Fruit fly (Drosophila melanogaster) whole organism, pupa: ENCODE data around the gene CG11050.

Experiments used
- CG10348 ChIP-seq: fragments of 200-800 bp; sonication (Bioruptor generic); IDR thresholded peaks from 2 replicates; pipeline ENCODE4 v1.3.6; 2022; ENCODE audit warnings: missing biosample characterization, missing genetic modification characterization
- CG12605 ChIP-seq: fragments of 200-800 bp; sonication (Bioruptor generic); IDR thresholded peaks from 2 replicates; pipeline ENCODE4 v1.3.6; 2022; ENCODE audit warnings: missing biosample characterization, missing genetic modification characterization
- CG13204 ChIP-seq: fragments of 200-800 bp; sonication (Bioruptor generic); optimal IDR thresholded peaks from 2 replicates; lab custom pipeline; 2018; ENCODE audit warnings: missing biosample characterization, mild to moderate bottlenecking, missing genetic modification characterization, moderate library complexity
- CG14655 ChIP-seq: fragments of 200-800 bp; sonication (Bioruptor generic); optimal IDR thresholded peaks from 3 replicates; lab custom pipeline; 2017; ENCODE audit warnings: mild to moderate bottlenecking, missing biosample characterization, missing genetic modification reagents, missing genetic modification characterization
- CG15710 ChIP-seq: fragments of 200-800 bp; sonication (Bioruptor generic); optimal IDR thresholded peaks from 2 replicates; lab custom pipeline; 2018; ENCODE audit warnings: missing biosample characterization, mild to moderate bottlenecking, missing genetic modification characterization, moderate library complexity
- CG17806 ChIP-seq: fragments of 200-800 bp; sonication (Bioruptor generic); optimal IDR thresholded peaks from 2 replicates; lab custom pipeline; 2018; ENCODE audit warnings: missing biosample characterization, mild to moderate bottlenecking, missing genetic modification characterization, moderate library complexity
- CG32121 ChIP-seq: fragments of 200-800 bp; sonication (Bioruptor generic); IDR thresholded peaks from 2 replicates; pipeline ENCODE4 v1.3.6; 2022; ENCODE audit warnings: missing biosample characterization, missing genetic modification characterization
- CG34367 ChIP-seq: fragments of 200-800 bp; sonication (Bioruptor generic); optimal IDR thresholded peaks from 2 replicates; lab custom pipeline; 2018; ENCODE audit warnings: missing biosample characterization, mild to moderate bottlenecking, missing genetic modification characterization
- CG4496 ChIP-seq: fragments of 200-800 bp; sonication (Bioruptor generic); IDR thresholded peaks from 3 replicates; pipeline ENCODE4 v1.3.6; 2022; ENCODE audit warnings: missing biosample characterization, missing genetic modification characterization
- CG8159 ChIP-seq: fragments of 200-800 bp; sonication (Bioruptor generic); optimal IDR thresholded peaks from 3 replicates; lab custom pipeline; 2018; ENCODE audit warnings: missing biosample characterization, mild to moderate bottlenecking, missing genetic modification characterization, moderate library complexity
- CG8301 ChIP-seq: fragments of 200-800 bp; sonication (Bioruptor generic); optimal IDR thresholded peaks from 2 replicates; lab custom pipeline; 2018; ENCODE audit warnings: missing biosample characterization, mild to moderate bottlenecking, missing genetic modification characterization
- CG9948 ChIP-seq: fragments of 200-800 bp; sonication (Bioruptor generic); optimal IDR thresholded peaks from 2 replicates; lab custom pipeline; 2018; ENCODE audit warnings: missing biosample characterization, mild to moderate bottlenecking, missing genetic modification characterization, moderate library complexity
- D1 ChIP-seq: fragments of 200-800 bp; sonication (Bioruptor generic); optimal IDR thresholded peaks from 2 replicates; lab custom pipeline; 2018; ENCODE audit warnings: missing biosample characterization, mild to moderate bottlenecking, missing genetic modification characterization, moderate library complexity
- EcR ChIP-seq: fragments of 200-800 bp; sonication (Bioruptor generic); optimal IDR thresholded peaks from 3 replicates; lab custom pipeline; 2019; ENCODE audit warnings: missing biosample characterization, missing genetic modification characterization, mild to moderate bottlenecking, moderate library complexity, missing genetic modification reagents
- Ets98B ChIP-seq: fragments of 200-800 bp; sonication (Bioruptor generic); IDR thresholded peaks from 2 replicates; pipeline ENCODE4 v1.3.6; 2022; ENCODE audit warnings: missing biosample characterization, missing genetic modification characterization
- Pif1A ChIP-seq: fragments of 200-800 bp; sonication (Bioruptor generic); optimal IDR thresholded peaks from 3 replicates; lab custom pipeline; 2016; ENCODE audit warnings: missing biosample characterization, missing genetic modification characterization
- Pif1B ChIP-seq: fragments of 200-800 bp; sonication (Bioruptor generic); optimal IDR thresholded peaks from 3 replicates; lab custom pipeline; 2016; ENCODE audit warnings: missing biosample characterization, missing genetic modification characterization
- Snoo ChIP-seq: fragments of 200-800 bp; sonication (Bioruptor generic); optimal IDR thresholded peaks from 3 replicates; lab custom pipeline; 2017; ENCODE audit warnings: missing biosample characterization, mild to moderate bottlenecking, missing genetic modification characterization, inconsistent platforms
- fd96Ca ChIP-seq: fragments of 200-800 bp; sonication (Bioruptor generic); IDR thresholded peaks from 3 replicates; pipeline ENCODE4 v1.3.6; 2022; ENCODE audit warnings: missing biosample characterization, missing genetic modification characterization
- gl ChIP-seq: fragments of 200-800 bp; sonication (Bioruptor generic); optimal IDR thresholded peaks from 2 replicates; lab custom pipeline; 2018; ENCODE audit warnings: missing biosample characterization, mild to moderate bottlenecking, missing genetic modification characterization
- rn ChIP-seq: fragments of 200-800 bp; sonication (Bioruptor generic); IDR thresholded peaks from 2 replicates; pipeline ENCODE4 v1.3.6; 2022; ENCODE audit warnings: missing biosample characterization, missing genetic modification characterization

The CG11050 gene

dm6 chr2L:6643218-6643756 lies 32.5 kb downstream of the CG11050 start:
- TF ChIP-seq CG13204 (GFP tag; lab: Kevin White, UChicago), result no peak
- TF ChIP-seq CG34367 (tag; lab: Kevin White, UChicago), result no peak
- TF ChIP-seq Pif1A (GFP tag; lab: Kevin White, UChicago), result no peak
- TF ChIP-seq CG12605 (GFP tag; lab: Robert Waterston, UW), result no peak
- no peak for TF ChIP-seq CG8301 (tag; lab: Kevin White, UChicago)
- TF ChIP-seq Snoo (tag; lab: Kevin White, UChicago), result no peak
- no peak for TF ChIP-seq CG15710 (tag; lab: Kevin White, UChicago)
- TF ChIP-seq Ets98B, result no peak

dm6 chr2L:6644421-6645059 lies 33.7 kb downstream of the CG11050 start:
- TF ChIP-seq Pif1A (GFP tag; lab: Kevin White, UChicago) (no peak), CG9948 (tag; lab: Kevin White, UChicago) (no peak), CG17806 (tag; lab: Kevin White, UChicago) (no peak), CG14655 (GFP tag; lab: Kevin White, UChicago) (no peak), CG8159 (tag; lab: Kevin White, UChicago) (no peak), CG13204 (GFP tag; lab: Kevin White, UChicago) (no peak), EcR (GFP tag; lab: Kevin White, UChicago) (peak; percentile 28), fd96Ca (GFP tag; lab: Robert Waterston, UW) (0 out of 3 replicates have a peak, but pooled peaks have one; percentile 38), CG34367 (tag; lab: Kevin White, UChicago) (no peak), gl (tag; lab: Kevin White, UChicago) (peak; percentile 58), CG4496 (GFP tag; lab: Robert Waterston, UW) (peak; percentile 34; the same call in 1 of the 3 replicates), CG15710 (tag; lab: Kevin White, UChicago) (no peak), Ets98B (no peak), Snoo (tag; lab: Kevin White, UChicago) (no peak), CG12605 (GFP tag; lab: Robert Waterston, UW) (0 out of 2 replicates have a peak, but pooled peaks have one; percentile 11), D1 (tag; lab: Kevin White, UChicago) (no peak), CG32121 (GFP tag; lab: Robert Waterston, UW) (no peak), CG8301 (tag; lab: Kevin White, UChicago) (no peak), Pif1B (GFP tag; lab: Kevin White, UChicago) (peak; percentile 17), CG10348 (no peak), rn (GFP tag; lab: Robert Waterston, UW) (no peak)

dm6 chr2L:6647103-6647711 lies 36.4 kb downstream of the CG11050 start:
- peak; percentile 82 for TF ChIP-seq gl (tag; lab: Kevin White, UChicago)
- peak; percentile 96 for TF ChIP-seq CG12605 (GFP tag; lab: Robert Waterston, UW)
- TF ChIP-seq CG13204 (GFP tag; lab: Kevin White, UChicago), result peak; percentile 73
- TF ChIP-seq CG14655 (GFP tag; lab: Kevin White, UChicago), result peak; percentile 95
- TF ChIP-seq CG34367 (tag; lab: Kevin White, UChicago), result peak; percentile 82
- TF ChIP-seq Pif1B (GFP tag; lab: Kevin White, UChicago), result peak; percentile 94
- peak; percentile 91 for TF ChIP-seq CG9948 (tag; lab: Kevin White, UChicago)
- peak; percentile 98 for TF ChIP-seq CG4496 (GFP tag; lab: Robert Waterston, UW)
- peak; percentile 98 for TF ChIP-seq CG32121 (GFP tag; lab: Robert Waterston, UW)
- TF ChIP-seq fd96Ca (GFP tag; lab: Robert Waterston, UW), result peak; percentile 96
- TF ChIP-seq CG17806 (tag; lab: Kevin White, UChicago), result peak; percentile 90
- TF ChIP-seq CG10348, result peak; percentile 88
- TF ChIP-seq rn (GFP tag; lab: Robert Waterston, UW), result peak; percentile 92
- peak; percentile 3 for TF ChIP-seq EcR (GFP tag; lab: Kevin White, UChicago)
- peak; percentile 89 for TF ChIP-seq CG8159 (tag; lab: Kevin White, UChicago)
- TF ChIP-seq D1 (tag; lab: Kevin White, UChicago), result peak; percentile 68
- peak; percentile 97 for TF ChIP-seq Pif1A (GFP tag; lab: Kevin White, UChicago)
- TF ChIP-seq CG8301 (tag; lab: Kevin White, UChicago), result peak; percentile 96
- TF ChIP-seq CG15710 (tag; lab: Kevin White, UChicago), result peak; percentile 82
- TF ChIP-seq Snoo (tag; lab: Kevin White, UChicago), result peak; percentile 90
- peak; percentile 97 for TF ChIP-seq Ets98B

dm6 chr2L:6648163-6648628 lies 37.4 kb downstream of the CG11050 start:
- TF ChIP-seq CG17806 (tag; lab: Kevin White, UChicago) (peak; percentile 90), CG9948 (tag; lab: Kevin White, UChicago) (peak; percentile 92), CG14655 (GFP tag; lab: Kevin White, UChicago) (peak; percentile 97), CG32121 (GFP tag; lab: Robert Waterston, UW) (peak; percentile 95), CG8301 (tag; lab: Kevin White, UChicago) (peak; percentile 96), gl (tag; lab: Kevin White, UChicago) (peak; percentile 77), Snoo (tag; lab: Kevin White, UChicago) (peak; percentile 91), CG13204 (GFP tag; lab: Kevin White, UChicago) (no peak), CG8159 (tag; lab: Kevin White, UChicago) (peak; percentile 92), CG10348 (peak; percentile 78), Pif1B (GFP tag; lab: Kevin White, UChicago) (peak; percentile 86), rn (GFP tag; lab: Robert Waterston, UW) (peak; percentile 90), CG4496 (GFP tag; lab: Robert Waterston, UW) (peak; percentile 95), CG34367 (tag; lab: Kevin White, UChicago) (peak; percentile 93), Ets98B (peak; percentile 90), CG12605 (GFP tag; lab: Robert Waterston, UW) (peak; percentile 88), fd96Ca (GFP tag; lab: Robert Waterston, UW) (peak; percentile 91), D1 (tag; lab: Kevin White, UChicago) (no peak), CG15710 (tag; lab: Kevin White, UChicago) (peak; percentile 93), Pif1A (GFP tag; lab: Kevin White, UChicago) (no peak), EcR (GFP tag; lab: Kevin White, UChicago) (no peak)
